Worm (Caenorhabditis elegans) whole organism, young adult: ENCODE data around the gene ftr-1.

Experiments used
- B0019.2 ChIP-seq: fragments of 200-800 bp; sonication (Bioruptor generic); conservative IDR thresholded peaks from 2 replicates; pipeline ENCODE4 v1.3.6; 2022; ENCODE audit warnings: missing genetic modification reagents, missing genetic modification characterization, missing compliant biosample characterization
- B0261.1 ChIP-seq: sonication (generic microtip); optimal IDR thresholded peaks from 2 replicates; lab custom pipeline; 2016; ENCODE audit warnings: mild to moderate bottlenecking, missing genetic modification characterization, moderate library complexity, missing compliant biosample characterization
- B0336.3 ChIP-seq: fragments of 200-800 bp; sonication (Bioruptor generic); IDR thresholded peaks from 2 replicates; pipeline ENCODE4 v1.3.6; 2022; ENCODE audit warnings: missing genetic modification characterization, missing compliant biosample characterization
- F23B12.7 ChIP-seq: sonication (generic microtip); optimal IDR thresholded peaks from 2 replicates; lab custom pipeline; 2017; ENCODE audit warnings: missing genetic modification characterization, mild to moderate bottlenecking, missing compliant biosample characterization, antibody characterized with exemption, moderate library complexity; ENCODE audit not compliant: insufficient read depth
- F37B4.10 ChIP-seq: fragments of 200-800 bp; sonication (Bioruptor generic); IDR thresholded peaks from 2 replicates; pipeline ENCODE4 v1.3.6; 2022; ENCODE audit warnings: missing genetic modification characterization, missing compliant biosample characterization
- F57A8.1 ChIP-seq: fragments of 200-800 bp; sonication (Bioruptor generic); optimal IDR thresholded peaks from 2 replicates; lab custom pipeline; 2018; ENCODE audit warnings: mild to moderate bottlenecking, missing genetic modification characterization, moderate library complexity, missing compliant biosample characterization
- T07F8.4 ChIP-seq: sonication (generic microtip); optimal IDR thresholded peaks from 2 replicates; lab custom pipeline; 2016; ENCODE audit warnings: mild to moderate bottlenecking, missing genetic modification characterization, moderate library complexity, missing compliant biosample characterization
- Y53G8AR.9 ChIP-seq: fragments of 200-800 bp; sonication (Bioruptor generic); conservative IDR thresholded peaks from 2 replicates; pipeline ENCODE4 v1.3.6; 2022; ENCODE audit warnings: missing genetic modification reagents, missing genetic modification characterization, missing compliant biosample characterization
- Y67H2A.10 ChIP-seq: fragments of 200-800 bp; sonication (Bioruptor generic); conservative IDR thresholded peaks from 2 replicates; pipeline ENCODE4 v1.3.6; 2022; ENCODE audit warnings: missing genetic modification reagents, missing genetic modification characterization, missing compliant biosample characterization
- Y95B8A.8 ChIP-seq: fragments of 200-800 bp; sonication (Bioruptor generic); IDR thresholded peaks from 2 replicates; pipeline ENCODE4 v1.3.6; 2022; ENCODE audit warnings: missing genetic modification reagents, missing genetic modification characterization, missing compliant biosample characterization
- aptf-2 ChIP-seq: fragments of 200-800 bp; sonication (Bioruptor generic); conservative IDR thresholded peaks from 2 replicates; pipeline ENCODE4 v1.3.6; 2022; ENCODE audit warnings: missing genetic modification reagents, missing genetic modification characterization, missing compliant biosample characterization
- attf-5 ChIP-seq: fragments of 200-800 bp; sonication (Bioruptor generic); optimal IDR thresholded peaks from 2 replicates; lab custom pipeline; 2018; ENCODE audit warnings: mild to moderate bottlenecking, missing genetic modification characterization, missing compliant biosample characterization
- ceh-100 ChIP-seq: fragments of 200-800 bp; sonication (Bioruptor generic); IDR thresholded peaks from 2 replicates; pipeline ENCODE4 v1.3.6; 2022; ENCODE audit warnings: missing genetic modification reagents, missing genetic modification characterization, missing compliant biosample characterization
- ceh-79 ChIP-seq: sonication (generic microtip); optimal IDR thresholded peaks from 2 replicates; lab custom pipeline; 2017; ENCODE audit warnings: mild to moderate bottlenecking, missing genetic modification characterization, missing compliant biosample characterization
- chd-7 ChIP-seq: sonication (generic microtip); optimal IDR thresholded peaks from 2 replicates; lab custom pipeline; 2016; ENCODE audit warnings: mild to moderate bottlenecking, missing genetic modification characterization, moderate library complexity, missing compliant biosample characterization
- egl-18 ChIP-seq: fragments of 200-800 bp; sonication (Bioruptor generic); IDR thresholded peaks from 2 replicates; pipeline ENCODE4 v1.3.6; 2022; ENCODE audit warnings: missing genetic modification reagents, missing genetic modification characterization, missing compliant biosample characterization
- egl-44 ChIP-seq: fragments of 200-800 bp; sonication (Bioruptor generic); IDR thresholded peaks from 2 replicates; pipeline ENCODE4 v1.3.6; 2022; ENCODE audit warnings: missing genetic modification reagents, missing genetic modification characterization, missing compliant biosample characterization
- egrh-3 ChIP-seq: fragments of 200-800 bp; sonication (Bioruptor generic); IDR thresholded peaks from 2 replicates; pipeline ENCODE4 v1.3.6; 2022; ENCODE audit warnings: missing genetic modification reagents, missing genetic modification characterization, missing compliant biosample characterization
- ekl-4 ChIP-seq: fragments of 200-800 bp; sonication (Bioruptor generic); IDR thresholded peaks from 2 replicates; pipeline ENCODE4 v1.3.6; 2022; ENCODE audit warnings: missing genetic modification reagents, missing genetic modification characterization, missing compliant biosample characterization
- fkh-3 ChIP-seq: sonication (generic microtip); optimal IDR thresholded peaks from 2 replicates; lab custom pipeline; 2016; ENCODE audit warnings: mild to moderate bottlenecking, missing genetic modification characterization, missing compliant biosample characterization
- gei-17 ChIP-seq: fragments of 200-800 bp; sonication (Bioruptor generic); optimal IDR thresholded peaks from 2 replicates; lab custom pipeline; 2018; ENCODE audit warnings: mild to moderate bottlenecking, missing genetic modification characterization, missing compliant biosample characterization
- hmg-1.2 ChIP-seq: fragments of 200-800 bp; sonication (Bioruptor generic); IDR thresholded peaks from 2 replicates; pipeline ENCODE4 v1.3.6; 2022; ENCODE audit warnings: missing genetic modification reagents, missing genetic modification characterization, missing compliant biosample characterization
- lag-1 ChIP-seq: fragments of 200-800 bp; sonication (Bioruptor generic); IDR thresholded peaks from 2 replicates; pipeline ENCODE4 v1.3.6; 2022; ENCODE audit warnings: missing genetic modification reagents, missing genetic modification characterization, missing compliant biosample characterization
- let-526 ChIP-seq: fragments of 200-800 bp; sonication (Bioruptor generic); IDR thresholded peaks from 2 replicates; pipeline ENCODE4 v1.3.6; 2022; ENCODE audit warnings: missing genetic modification reagents, missing genetic modification characterization, missing compliant biosample characterization
- lin-26 ChIP-seq: fragments of 200-800 bp; sonication (Bioruptor generic); IDR thresholded peaks from 2 replicates; pipeline ENCODE4 v1.3.6; 2022; ENCODE audit warnings: missing genetic modification reagents, missing genetic modification characterization, missing compliant biosample characterization
- lin-40 ChIP-seq: sonication (generic microtip); optimal IDR thresholded peaks from 2 replicates; lab custom pipeline; 2016; ENCODE audit warnings: missing genetic modification characterization, mild to moderate bottlenecking, missing compliant biosample characterization, missing genotype, missing genetic modification reagents
- lsy-27 ChIP-seq: sonication (generic microtip); optimal IDR thresholded peaks from 2 replicates; lab custom pipeline; 2017; ENCODE audit warnings: missing genetic modification characterization, mild to moderate bottlenecking, missing compliant biosample characterization, antibody characterized with exemption, missing genotype, borderline replicate concordance; ENCODE audit not compliant: insufficient read depth
- madf-10 ChIP-seq: sonication (generic microtip); optimal IDR thresholded peaks from 2 replicates; lab custom pipeline; 2016; ENCODE audit warnings: mild to moderate bottlenecking, missing genetic modification characterization, missing compliant biosample characterization
- madf-6 ChIP-seq: fragments of 200-800 bp; sonication (Bioruptor generic); IDR thresholded peaks from 2 replicates; pipeline ENCODE4 v1.3.6; 2022; ENCODE audit warnings: missing genetic modification reagents, missing genetic modification characterization, missing compliant biosample characterization
- mel-28 ChIP-seq: sonication (generic microtip); optimal IDR thresholded peaks from 2 replicates; lab custom pipeline; 2016; ENCODE audit warnings: borderline replicate concordance, mild to moderate bottlenecking, missing genetic modification characterization, missing compliant biosample characterization
- nfya-1 ChIP-seq: sonication (generic microtip); optimal IDR thresholded peaks from 2 replicates; lab custom pipeline; 2017; ENCODE audit warnings: antibody characterized with exemption, missing compliant biosample characterization, missing genetic modification characterization, borderline replicate concordance; ENCODE audit not compliant: insufficient read depth
- nfya-2 ChIP-seq: fragments of 200-800 bp; sonication (Bioruptor generic); IDR thresholded peaks from 2 replicates; pipeline ENCODE4 v1.3.6; 2022; ENCODE audit warnings: missing genetic modification reagents, missing genetic modification characterization, missing compliant biosample characterization
- nfyb-1 ChIP-seq: fragments of 200-800 bp; sonication (Bioruptor generic); IDR thresholded peaks from 2 replicates; pipeline ENCODE4 v1.3.6; 2022; ENCODE audit warnings: missing genetic modification reagents, missing genetic modification characterization, missing compliant biosample characterization
- nhr-120 ChIP-seq: fragments of 200-800 bp; sonication (Bioruptor generic); IDR thresholded peaks from 2 replicates; pipeline ENCODE4 v1.3.6; 2022; ENCODE audit warnings: missing genetic modification characterization, missing compliant biosample characterization
- pbrm-1 ChIP-seq: fragments of 200-800 bp; sonication (Bioruptor generic); IDR thresholded peaks from 2 replicates; pipeline ENCODE4 v1.3.6; 2022; ENCODE audit warnings: missing genetic modification reagents, missing genetic modification characterization, missing compliant biosample characterization
- pha-4 ChIP-seq: fragments of 150-350 bp; sonication (generic microtip); optimal IDR thresholded peaks from 2 replicates; lab custom pipeline; 2014; ENCODE audit warnings: missing biosample characterization, missing genetic modification reagents, missing genetic modification characterization
- rec-8 ChIP-seq, 2 experiments: sonication (generic microtip); optimal IDR thresholded peaks; 2 replicates each; lab custom pipeline; 2016; ENCODE audit warnings: mild to moderate bottlenecking in 2 of 2, missing genetic modification characterization in 2 of 2, missing genetic modification reagents in 2 of 2, missing genotype in 2 of 2, missing biosample characterization in 1 of 2, missing compliant biosample characterization in 1 of 2, moderate library complexity in 1 of 2
- repo-1 ChIP-seq: sonication (generic microtip); optimal IDR thresholded peaks from 2 replicates; lab custom pipeline; 2017; ENCODE audit warnings: mild to moderate bottlenecking, missing genetic modification characterization, missing compliant biosample characterization
- rpc-1 ChIP-seq, 2 experiments: fragments of 150-350 bp in 1 of 2; sonication (generic microtip) in 1 of 2; optimal IDR thresholded peaks; 2 replicates each; lab custom pipeline; 2014 to 2018; ENCODE audit warnings: missing biosample characterization in 1 of 2, missing genetic modification characterization in 1 of 2, missing genetic modification reagents in 1 of 2, missing genotype in 1 of 2
- tbx-9 ChIP-seq: sonication (generic microtip); optimal IDR thresholded peaks from 2 replicates; lab custom pipeline; 2016; ENCODE audit warnings: borderline replicate concordance, missing genetic modification characterization, inconsistent platforms, missing compliant biosample characterization
- tlf-1 ChIP-seq: fragments of 200-800 bp; sonication (Bioruptor generic); optimal IDR thresholded peaks from 2 replicates; lab custom pipeline; 2018; ENCODE audit warnings: mild to moderate bottlenecking, missing genetic modification characterization, missing compliant biosample characterization
- unc-62 ChIP-seq: fragments of 150-350 bp; optimal IDR thresholded peaks from 2 replicates; lab custom pipeline; 2014; ENCODE audit warnings: missing biosample characterization, missing genetic modification reagents, missing genetic modification characterization
- ztf-18 ChIP-seq: sonication (generic microtip); optimal IDR thresholded peaks from 2 replicates; lab custom pipeline; 2016; ENCODE audit warnings: missing genotype, mild to moderate bottlenecking, missing genetic modification characterization, missing compliant biosample characterization

Gene ftr-1

DNA sequence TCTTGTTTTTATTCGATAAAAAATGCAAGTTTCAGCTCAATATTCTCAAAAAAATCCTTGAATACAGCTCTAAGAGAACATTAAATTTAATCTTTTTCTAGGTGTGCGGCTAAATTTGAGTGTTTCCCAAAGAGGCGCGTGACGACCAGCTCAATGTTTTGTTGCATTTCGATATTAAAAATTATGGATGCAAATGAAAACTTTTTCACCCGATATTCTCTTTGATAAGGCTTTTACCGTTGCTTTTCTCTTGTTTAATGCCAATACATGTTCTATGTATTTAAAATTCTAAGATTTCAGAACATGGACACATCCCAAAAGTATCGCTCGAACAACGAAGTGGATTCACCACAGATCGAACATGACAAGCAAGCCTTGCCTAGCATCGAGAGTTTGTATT is 38.5 kb upstream of the ftr-1 start, which contains the start of gene F19B2.6:
TSS of gene F19B2.6 (plus strand) at position 301 of the 400 bp plus-strand sequence.
- TF ChIP-seq ztf-18 = no peak
- TF ChIP-seq aptf-2 (GFP tag; lab: Robert Waterston, UW) = no peak
- TF ChIP-seq ceh-100 (GFP tag; lab: Robert Waterston, UW) = no peak
- no peak for TF ChIP-seq rec-8 (tag; optimal IDR thresholded peaks at IDR 0.05; lab: Kevin White, UChicago)
- TF ChIP-seq rpc-1 (optimal IDR thresholded peaks at IDR 0.05; lab: Kevin White, UChicago) = no peak
- TF ChIP-seq rpc-1 (tag; optimal IDR thresholded peaks at IDR 0.05; lab: Kevin White, UChicago) = no peak
- TF ChIP-seq pha-4 = no peak
- TF ChIP-seq ceh-79 = no peak
- no peak for TF ChIP-seq unc-62 (GFP tag; lab: Kevin White, UChicago)
- no peak for TF ChIP-seq B0019.2
- TF ChIP-seq lin-26 (GFP tag; lab: Robert Waterston, UW) = no peak
- no peak for TF ChIP-seq lin-40
- no peak for TF ChIP-seq hmg-1.2 (GFP tag; lab: Robert Waterston, UW)
- TF ChIP-seq F37B4.10 = no peak
- no peak for TF ChIP-seq nfya-1 (tag; lab: Kevin White, UChicago)
- TF ChIP-seq ekl-4 (GFP tag; lab: Robert Waterston, UW) = no peak
- TF ChIP-seq F23B12.7 (tag; lab: Kevin White, UChicago) = no peak

DNA sequence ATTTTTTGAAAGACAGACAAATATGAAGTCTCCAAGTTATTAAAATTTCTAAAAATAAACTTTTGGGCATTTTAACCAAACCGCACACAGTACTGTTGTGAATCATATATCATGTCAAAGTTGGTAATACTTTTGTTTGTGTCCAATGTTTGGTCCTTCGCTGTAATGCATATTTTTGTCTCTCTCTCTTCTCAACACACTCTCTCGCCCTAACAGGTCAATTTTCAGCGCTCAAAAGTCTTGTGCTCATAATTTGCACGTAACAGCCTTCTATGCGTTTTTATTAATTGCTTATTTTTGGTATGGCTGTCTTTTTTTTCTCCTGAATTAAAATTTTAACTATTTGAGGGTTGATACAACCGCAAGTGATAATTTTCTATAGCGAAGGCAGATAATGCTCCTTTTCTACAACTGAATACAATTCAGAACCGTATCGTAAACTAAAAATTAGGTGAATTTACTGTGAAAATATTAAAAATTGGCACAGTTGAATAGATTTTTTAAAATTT is 34.9 kb upstream of the ftr-1 start:
- no peak for TF ChIP-seq lsy-27 (tag; lab: Kevin White, UChicago)
- peak; percentile 4; the same call in 1 of the 2 replicates for TF ChIP-seq madf-6 (GFP tag; lab: Robert Waterston, UW)
- TF ChIP-seq attf-5 (GFP tag; lab: Kevin White, UChicago) = no peak
- TF ChIP-seq B0336.3 (GFP tag; lab: Robert Waterston, UW) = peak; percentile 74
- TF ChIP-seq fkh-3 (tag; lab: Kevin White, UChicago) = peak; percentile 14
- TF ChIP-seq F23B12.7 (tag; lab: Kevin White, UChicago) = no peak
- peak; percentile 64 for TF ChIP-seq repo-1 (tag; lab: Kevin White, UChicago)
- no peak for TF ChIP-seq egl-44 (GFP tag; lab: Robert Waterston, UW)
- TF ChIP-seq nhr-120 = no peak
- TF ChIP-seq nfyb-1 (GFP tag; lab: Robert Waterston, UW) = 0 out of 2 replicates have a peak, but pooled peaks have one; percentile 22
- peak; percentile 37 for TF ChIP-seq tlf-1
- 0 out of 2 replicates have a peak, but pooled peaks have one; percentile 61 for TF ChIP-seq egl-18 (GFP tag; lab: Robert Waterston, UW)
- no peak for TF ChIP-seq nfya-2 (GFP tag; lab: Robert Waterston, UW)
- peak; percentile 10 for TF ChIP-seq gei-17 (GFP tag; lab: Kevin White, UChicago)
- 0 out of 2 replicates have a peak, but pooled peaks have one; percentile 82 for TF ChIP-seq Y53G8AR.9

DNA sequence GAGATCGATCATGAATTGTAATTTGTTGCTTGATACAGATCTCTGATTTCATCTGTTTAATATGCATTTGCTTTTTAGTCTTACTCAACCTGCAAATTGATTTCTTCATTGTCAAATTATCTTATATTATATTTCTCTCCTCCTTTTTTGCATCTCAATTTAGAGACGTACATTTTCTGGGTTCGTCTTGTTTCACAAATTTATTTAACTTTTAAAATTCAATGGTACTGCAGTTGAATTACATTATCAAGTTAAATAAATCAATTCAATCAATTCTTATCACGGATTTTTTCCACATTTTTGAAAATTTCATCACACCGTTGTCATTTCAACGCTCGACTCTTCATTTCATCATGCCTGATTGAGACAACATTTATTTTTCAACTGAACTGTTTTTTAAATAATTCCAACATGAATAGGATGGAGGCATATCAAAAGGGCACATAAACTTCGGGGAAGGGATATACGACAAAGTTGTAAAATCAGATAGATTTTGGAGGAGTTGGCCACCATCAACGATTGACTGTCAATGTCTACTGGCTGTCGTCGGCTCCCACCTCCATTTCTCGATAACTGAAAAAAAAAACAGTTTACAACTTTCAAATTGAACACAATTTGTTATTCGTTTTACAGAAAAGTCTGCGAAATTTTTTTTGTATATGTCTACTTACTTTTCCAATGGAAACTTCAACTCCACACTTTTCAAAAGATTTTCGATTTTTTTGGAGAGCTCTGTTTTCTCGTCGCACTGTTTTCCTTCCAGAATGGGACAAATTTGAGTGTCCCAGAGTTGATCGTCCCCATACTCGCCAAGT is 34.3 kb upstream of the ftr-1 start:
- TF ChIP-seq T07F8.4 (tag; lab: Kevin White, UChicago) (no peak), egrh-3 (GFP tag; lab: Robert Waterston, UW) (no peak), F37B4.10 (no peak), tlf-1 (peak; percentile 26), chd-7 (no peak), tbx-9 (tag; lab: Kevin White, UChicago) (no peak), fkh-3 (tag; lab: Kevin White, UChicago) (no peak), Y67H2A.10 (GFP tag; lab: Robert Waterston, UW) (no peak), madf-10 (peak; percentile 44), F57A8.1 (GFP tag; lab: Kevin White, UChicago) (no peak), Y95B8A.8 (no peak), lag-1 (GFP tag; lab: Robert Waterston, UW) (no peak), B0261.1 (no peak), mel-28 (no peak), let-526 (GFP tag; lab: Robert Waterston, UW) (no peak), pbrm-1 (GFP tag; lab: Robert Waterston, UW) (peak; percentile 4; the same call in 1 of the 2 replicates)
